Worm (Caenorhabditis elegans): Measurements from ENCODE around the gene hlh-12.

ce11 chrIV:8479346-8479745, at the start of gene hlh-12:
- TF ChIP-seq unc-62 (GFP tag; optimal IDR thresholded peaks at IDR 0.05): no peak
- no peak for TF ChIP-seq nhr-76 (tag; optimal IDR thresholded peaks at IDR 0.05)
- no peak for TF ChIP-seq mdl-1 (tag; optimal IDR thresholded peaks at IDR 0.05)
- TF ChIP-seq nhr-11 (tag; optimal IDR thresholded peaks at IDR 0.05): no peak
- no peak for TF ChIP-seq ceh-28 (tag; optimal IDR thresholded peaks at IDR 0.05)
- TF ChIP-seq fkh-2 (tag; optimal IDR thresholded peaks at IDR 0.05): no peak

Measured in whole organism, L3 larva.